Worm (Caenorhabditis elegans): ENCODE results near the gene C33D9.8.

C33D9.8 gene

ce11 chrIV:8757729-8758128 is 28.8 kb downstream of the C33D9.8 start:
- TF ChIP-seq nhr-43 (tag; optimal IDR thresholded peaks at IDR 0.05; ENCODE audit: poor library complexity, severe bottlenecking) (no peak), eor-1 (tag; optimal IDR thresholded peaks at IDR 0.05) (no peak), daf-12 (tag; optimal IDR thresholded peaks at IDR 0.05) (no peak), hmg-11 (tag; optimal IDR thresholded peaks at IDR 0.05) (no peak), nhr-11 (tag; optimal IDR thresholded peaks at IDR 0.05) (no peak), ztf-11 (tag; optimal IDR thresholded peaks at IDR 0.05) (no peak), nhr-12 (tag; optimal IDR thresholded peaks at IDR 0.05) (no peak), pha-4 (tag; optimal IDR thresholded peaks at IDR 0.05) (peak; percentile 45), elt-2 (tag; optimal IDR thresholded peaks at IDR 0.05) (peak; percentile 85), ama-1 (optimal IDR thresholded peaks at IDR 0.05) (no peak), nhr-67 (tag; optimal IDR thresholded peaks at IDR 0.05) (no peak), jun-1 (tag; optimal IDR thresholded peaks at IDR 0.05) (no peak), egl-5 (tag; optimal IDR thresholded peaks at IDR 0.05) (no peak), mdl-1 (tag; optimal IDR thresholded peaks at IDR 0.05) (no peak), R02D3.7 (tag; optimal IDR thresholded peaks at IDR 0.05) (no peak), ZK546.5 (tag; optimal IDR thresholded peaks at IDR 0.05) (no peak), fkh-10 (GFP tag; optimal IDR thresholded peaks at IDR 0.05) (no peak), tbx-2 (tag; optimal IDR thresholded peaks at IDR 0.05) (no peak), pqm-1 (tag; optimal IDR thresholded peaks at IDR 0.05) (peak; percentile 68), nfya-1 (tag; optimal IDR thresholded peaks at IDR 0.05; ENCODE audit: insufficient read depth) (peak; percentile 41)

ce11 chrIV:8754727-8755126 is 31.8 kb downstream of the C33D9.8 start, which contains the start of gene elli-1:
elli-1 (minus strand) TSS chrIV:8754827.
- TF ChIP-seq ama-1 (optimal IDR thresholded peaks at IDR 0.05), result no peak
- TF ChIP-seq eor-1 (tag; optimal IDR thresholded peaks at IDR 0.05), result no peak
- no peak for TF ChIP-seq ceh-82 (tag; optimal IDR thresholded peaks at IDR 0.05)
- no peak for TF ChIP-seq jun-1 (tag; optimal IDR thresholded peaks at IDR 0.05)
- TF ChIP-seq lin-15B (tag; optimal IDR thresholded peaks at IDR 0.05), result no peak
- TF ChIP-seq tbx-2 (tag; optimal IDR thresholded peaks at IDR 0.05), result no peak
- no peak for TF ChIP-seq lin-39 (tag; optimal IDR thresholded peaks at IDR 0.05)
- no peak for TF ChIP-seq nhr-76 (tag; optimal IDR thresholded peaks at IDR 0.05)
- TF ChIP-seq daf-12 (tag; optimal IDR thresholded peaks at IDR 0.05), result no peak
- no peak for TF ChIP-seq ceh-28 (tag; optimal IDR thresholded peaks at IDR 0.05)
- TF ChIP-seq nhr-28 (tag; optimal IDR thresholded peaks at IDR 0.05), result no peak
- TF ChIP-seq elt-3 (tag; optimal IDR thresholded peaks at IDR 0.05), result no peak
- no peak for TF ChIP-seq elt-1 (tag; optimal IDR thresholded peaks at IDR 0.05)

DNA sequence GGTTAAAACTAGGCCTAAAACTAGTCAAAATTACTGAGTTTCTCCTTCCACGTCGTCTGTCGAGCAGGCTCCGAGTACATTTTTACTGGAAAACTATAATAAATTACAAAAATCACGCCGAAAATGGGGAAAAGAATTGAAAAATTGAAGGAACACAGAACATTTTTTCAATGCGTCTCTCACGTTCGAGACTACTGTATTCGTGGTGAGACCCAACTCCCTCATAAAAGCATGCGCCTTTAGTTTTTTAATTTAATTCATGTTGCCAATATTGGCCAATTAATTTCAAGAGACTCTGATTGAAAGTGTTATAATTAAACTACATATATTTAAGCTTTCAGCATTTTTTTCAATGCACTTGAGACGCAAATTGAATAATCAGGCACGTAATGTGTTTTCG is 32.4 kb downstream of the C33D9.8 start:
- no peak for TF ChIP-seq pqm-1 (tag; optimal IDR thresholded peaks at IDR 0.05)
- no peak for TF ChIP-seq jun-1 (tag; optimal IDR thresholded peaks at IDR 0.05)
- TF ChIP-seq daf-12 (tag; optimal IDR thresholded peaks at IDR 0.05), result no peak
- no peak for TF ChIP-seq fkh-2 (tag; optimal IDR thresholded peaks at IDR 0.05)
- TF ChIP-seq nhr-25 (tag; optimal IDR thresholded peaks at IDR 0.05), result no peak
- no peak for TF ChIP-seq ceh-16 (tag; optimal IDR thresholded peaks at IDR 0.05)
- TF ChIP-seq sea-2 (GFP tag; optimal IDR thresholded peaks at IDR 0.05), result no peak
- TF ChIP-seq egl-27 (tag; optimal IDR thresholded peaks at IDR 0.05), result no peak
- TF ChIP-seq snpc-4 (tag; optimal IDR thresholded peaks at IDR 0.05), result no peak
- TF ChIP-seq hmg-11 (tag; optimal IDR thresholded peaks at IDR 0.05), result no peak
- TF ChIP-seq aly-2 (tag; optimal IDR thresholded peaks at IDR 0.05), result no peak

DNA sequence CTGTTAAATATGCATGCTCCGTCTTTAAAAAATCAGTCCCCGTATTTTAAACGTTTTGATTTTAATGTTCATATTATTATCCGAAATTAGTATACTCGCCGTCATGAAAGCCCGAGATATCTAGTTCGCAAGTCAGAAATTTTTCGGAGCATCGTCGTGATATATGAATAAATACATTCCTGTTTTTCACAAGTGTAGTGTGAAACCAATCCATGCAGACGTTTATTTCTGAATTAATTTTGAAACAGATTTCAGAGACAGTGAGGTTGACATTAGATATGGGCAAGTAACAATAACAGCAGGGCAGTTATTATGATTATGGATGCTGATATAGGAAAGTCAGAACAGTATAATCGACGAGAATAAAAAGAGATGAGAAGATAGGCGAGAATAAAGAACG is 34.1 kb downstream of the C33D9.8 start:
- TF ChIP-seq lin-39 (tag; optimal IDR thresholded peaks at IDR 0.05), result no peak
- TF ChIP-seq ceh-9 (tag; optimal IDR thresholded peaks at IDR 0.05), result no peak
- TF ChIP-seq egl-27 (tag; optimal IDR thresholded peaks at IDR 0.05), result no peak
- TF ChIP-seq nhr-11 (tag; optimal IDR thresholded peaks at IDR 0.05), result no peak
- TF ChIP-seq ama-1 (optimal IDR thresholded peaks at IDR 0.05), result no peak
- TF ChIP-seq nhr-23 (tag; optimal IDR thresholded peaks at IDR 0.05), result no peak
- no peak for TF ChIP-seq lsy-12 (tag; optimal IDR thresholded peaks at IDR 0.05)
- no peak for TF ChIP-seq ZK546.5 (tag; optimal IDR thresholded peaks at IDR 0.05)
- TF ChIP-seq mml-1 (tag; optimal IDR thresholded peaks at IDR 0.05), result no peak
